Fruit fly (Drosophila melanogaster) whole organism, embryonic: ENCODE data around the gene CG1575.

ENCODE experiments used
- B-H2 ChIP-seq: fragments of 200-800 bp; sonication (Bioruptor generic); optimal IDR thresholded peaks from 2 replicates; lab custom pipeline; 2018; ENCODE audit warnings: missing biosample characterization, mild to moderate bottlenecking, missing genetic modification characterization
- Bgb ChIP-seq: fragments of 200-800 bp; sonication (Bioruptor generic); IDR thresholded peaks from 2 replicates; pipeline ENCODE4 v1.3.6; 2022; ENCODE audit warnings: missing biosample characterization, missing genetic modification characterization; ENCODE audit not compliant: partially characterized antibody
- CG10267 ChIP-seq: fragments of 200-800 bp; sonication (Bioruptor generic); optimal IDR thresholded peaks from 2 replicates; lab custom pipeline; 2018; ENCODE audit warnings: missing biosample characterization, mild to moderate bottlenecking, missing genetic modification characterization, moderate library complexity
- CG11085 ChIP-seq: fragments of 200-800 bp; sonication (Bioruptor generic); IDR thresholded peaks from 2 replicates; pipeline ENCODE4 v1.3.6; 2022; ENCODE audit warnings: missing biosample characterization, missing genetic modification characterization
- CG11456 ChIP-seq: fragments of 200-800 bp; sonication (Bioruptor generic); IDR thresholded peaks from 3 replicates; pipeline ENCODE4 v1.3.6; 2022; ENCODE audit warnings: missing biosample characterization, missing genetic modification characterization
- CG11560 ChIP-seq: fragments of 200-800 bp; sonication (Bioruptor generic); IDR thresholded peaks from 3 replicates; pipeline ENCODE4 v1.3.6; 2022; ENCODE audit warnings: missing biosample characterization, missing genetic modification characterization
- CG11695 ChIP-seq: fragments of 200-800 bp; sonication (Bioruptor generic); IDR thresholded peaks from 3 replicates; pipeline ENCODE4 v1.3.6; 2022; ENCODE audit warnings: missing biosample characterization, missing genetic modification characterization
- CG12744 ChIP-seq: fragments of 200-800 bp; sonication (Bioruptor generic); optimal IDR thresholded peaks from 2 replicates; lab custom pipeline; 2016; ENCODE audit warnings: missing biosample characterization, missing genetic modification characterization
- CG12942 ChIP-seq: fragments of 200-800 bp; sonication (Bioruptor generic); optimal IDR thresholded peaks from 3 replicates; lab custom pipeline; 2016; ENCODE audit warnings: missing biosample characterization, missing genetic modification characterization
- CG13296 ChIP-seq: fragments of 200-800 bp; sonication (Bioruptor generic); optimal IDR thresholded peaks from 3 replicates; lab custom pipeline; 2018; ENCODE audit warnings: missing biosample characterization, mild to moderate bottlenecking, missing genetic modification characterization
- CG14667 ChIP-seq: fragments of 200-800 bp; sonication (Bioruptor generic); IDR thresholded peaks from 2 replicates; pipeline ENCODE4 v1.3.6; 2022; ENCODE audit warnings: missing biosample characterization, missing genetic modification characterization
- CG1529 ChIP-seq: fragments of 200-800 bp; sonication (Bioruptor generic); optimal IDR thresholded peaks from 3 replicates; lab custom pipeline; 2018; ENCODE audit warnings: missing biosample characterization, missing genetic modification characterization
- CG15514 ChIP-seq: fragments of 200-800 bp; sonication (Bioruptor generic); optimal IDR thresholded peaks from 3 replicates; lab custom pipeline; 2017; ENCODE audit warnings: missing biosample characterization, missing genetic modification characterization, mild to moderate bottlenecking, moderate library complexity, missing genetic modification reagents
- CG17912 ChIP-seq: fragments of 200-800 bp; sonication (Bioruptor generic); optimal IDR thresholded peaks from 2 replicates; lab custom pipeline; 2018; ENCODE audit warnings: missing biosample characterization, mild to moderate bottlenecking, missing genetic modification characterization
- CG2120 ChIP-seq: fragments of 200-800 bp; sonication (Bioruptor generic); optimal IDR thresholded peaks from 3 replicates; lab custom pipeline; 2016; ENCODE audit warnings: missing biosample characterization, missing genetic modification characterization
- CG3726 ChIP-seq: fragments of 200-800 bp; sonication (Bioruptor generic); IDR thresholded peaks from 3 replicates; pipeline ENCODE4, ENCODE4 v1.3.6; 2022; ENCODE audit warnings: missing biosample characterization, missing genetic modification characterization
- CG4854 ChIP-seq: fragments of 200-800 bp; sonication (Bioruptor generic); optimal IDR thresholded peaks from 2 replicates; lab custom pipeline; 2016; ENCODE audit warnings: missing biosample characterization, missing genetic modification characterization, inconsistent platforms
- CG5180 ChIP-seq: fragments of 200-800 bp; sonication (Bioruptor generic); optimal IDR thresholded peaks from 3 replicates; lab custom pipeline; 2017; ENCODE audit warnings: missing biosample characterization, missing genetic modification characterization, mild to moderate bottlenecking, moderate library complexity, missing genetic modification reagents
- CG7745 ChIP-seq: fragments of 200-800 bp; sonication (Bioruptor generic); optimal IDR thresholded peaks from 2 replicates; lab custom pipeline; 2018; ENCODE audit warnings: missing biosample characterization, mild to moderate bottlenecking, missing genetic modification characterization, moderate library complexity
- CG8089 ChIP-seq: fragments of 200-800 bp; sonication (Bioruptor generic); optimal IDR thresholded peaks from 3 replicates; lab custom pipeline; 2016; ENCODE audit warnings: missing biosample characterization, missing genetic modification characterization
- CG9797 ChIP-seq: fragments of 200-800 bp; sonication (Bioruptor generic); optimal IDR thresholded peaks from 3 replicates; lab custom pipeline; 2018; ENCODE audit warnings: missing biosample characterization, mild to moderate bottlenecking, missing genetic modification characterization
- CG9876 ChIP-seq: fragments of 200-800 bp; sonication (Bioruptor generic); optimal IDR thresholded peaks from 2 replicates; lab custom pipeline; 2016; ENCODE audit warnings: missing biosample characterization, missing genetic modification characterization
- CTCF ChIP-seq: fragments of 200-800 bp; sonication (Bioruptor generic); optimal IDR thresholded peaks from 2 replicates; lab custom pipeline; 2017; ENCODE audit warnings: missing biosample characterization, mild to moderate bottlenecking, missing genetic modification characterization, moderate library complexity
- Camta ChIP-seq: fragments of 200-800 bp; sonication (Bioruptor generic); optimal IDR thresholded peaks from 2 replicates; lab custom pipeline; 2016; ENCODE audit warnings: missing biosample characterization, missing genetic modification characterization
- D19B ChIP-seq: fragments of 200-800 bp; sonication (Bioruptor generic); optimal IDR thresholded peaks from 2 replicates; lab custom pipeline; 2017; ENCODE audit warnings: missing biosample characterization, mild to moderate bottlenecking, missing genetic modification characterization
- Dbx ChIP-seq: fragments of 200-800 bp; sonication (Bioruptor generic); IDR thresholded peaks from 3 replicates; pipeline ENCODE4 v1.3.6; 2022; ENCODE audit warnings: missing biosample characterization, missing genetic modification characterization
- Doc3 ChIP-seq: fragments of 200-800 bp; sonication (Bioruptor generic); IDR thresholded peaks from 3 replicates; pipeline ENCODE4 v1.3.6; 2022; ENCODE audit warnings: missing biosample characterization, missing genetic modification characterization; ENCODE audit not compliant: partially characterized antibody
- Drgx ChIP-seq: fragments of 200-800 bp; sonication (Bioruptor generic); IDR thresholded peaks from 2 replicates; pipeline ENCODE4 v1.3.6; 2022; ENCODE audit warnings: missing biosample characterization, missing genetic modification characterization
- Ets65A ChIP-seq: fragments of 200-800 bp; sonication (Bioruptor generic); peaks from one replicate; lab custom pipeline; 2016; ENCODE audit warnings: missing biosample characterization, missing genetic modification characterization
- Gug ChIP-seq: fragments of 200-800 bp; sonication (Bioruptor generic); IDR thresholded peaks from 4 replicates; pipeline ENCODE4 v1.3.6; 2022; ENCODE audit warnings: missing biosample characterization, missing genetic modification characterization
- HLH4C ChIP-seq: fragments of 200-800 bp; sonication (Bioruptor generic); IDR thresholded peaks from 3 replicates; pipeline ENCODE4 v1.3.6; 2022; ENCODE audit warnings: missing biosample characterization, missing genetic modification characterization; ENCODE audit not compliant: partially characterized antibody
- Hmr ChIP-seq: fragments of 200-800 bp; sonication (Bioruptor generic); optimal IDR thresholded peaks from 3 replicates; lab custom pipeline; 2017; ENCODE audit warnings: mild to moderate bottlenecking, missing biosample characterization, missing genetic modification reagents, missing genetic modification characterization
- Nf-YA ChIP-seq: fragments of 200-800 bp; sonication (Bioruptor generic); IDR thresholded peaks from 2 replicates; pipeline ENCODE4 v1.3.6; 2022; ENCODE audit warnings: missing biosample characterization, missing genetic modification characterization
- NfI ChIP-seq: fragments of 200-800 bp; sonication (Bioruptor generic); optimal IDR thresholded peaks from 3 replicates; lab custom pipeline; 2018; ENCODE audit warnings: missing biosample characterization, mild to moderate bottlenecking, missing genetic modification characterization, moderate library complexity
- Rfx ChIP-seq: fragments of 200-800 bp; sonication (Bioruptor generic); IDR thresholded peaks from 2 replicates; pipeline ENCODE4 v1.3.6; 2022; ENCODE audit warnings: missing biosample characterization, missing genetic modification characterization
- Ssrp ChIP-seq: fragments of 200-800 bp; sonication (Bioruptor generic); optimal IDR thresholded peaks from 2 replicates; lab custom pipeline; 2018; ENCODE audit warnings: missing biosample characterization, mild to moderate bottlenecking, missing genetic modification characterization, moderate library complexity
- ara ChIP-seq: fragments of 200-800 bp; sonication (Bioruptor generic); IDR thresholded peaks from 2 replicates; pipeline ENCODE4 v1.3.6; 2022; ENCODE audit warnings: missing biosample characterization, missing genetic modification characterization
- ato ChIP-seq: fragments of 200-800 bp; sonication (Bioruptor generic); IDR thresholded peaks from 2 replicates; pipeline ENCODE4 v1.3.6; 2022; ENCODE audit warnings: missing biosample characterization, missing genetic modification characterization; ENCODE audit not compliant: partially characterized antibody
- btn ChIP-seq: fragments of 200-800 bp; sonication (Bioruptor generic); optimal IDR thresholded peaks from 2 replicates; lab custom pipeline; 2016; ENCODE audit warnings: missing biosample characterization, missing genetic modification characterization
- crol ChIP-seq: fragments of 200-800 bp; sonication (Bioruptor generic); IDR thresholded peaks from 2 replicates; pipeline ENCODE4 v1.3.6; 2022; ENCODE audit warnings: missing biosample characterization, missing genetic modification characterization
- danr ChIP-seq: fragments of 200-800 bp; sonication (Bioruptor generic); IDR thresholded peaks from 2 replicates; pipeline ENCODE4 v1.3.6; 2022; ENCODE audit warnings: missing biosample characterization, missing genetic modification characterization
- maf-S ChIP-seq: fragments of 200-800 bp; sonication (Bioruptor generic); optimal IDR thresholded peaks from 2 replicates; lab custom pipeline; 2016; ENCODE audit warnings: missing biosample characterization, missing genetic modification characterization
- pho ChIP-seq: fragments of 200-800 bp; sonication (Bioruptor generic); optimal IDR thresholded peaks from 2 replicates; lab custom pipeline; 2016; ENCODE audit warnings: missing biosample characterization, missing genetic modification characterization
- psq ChIP-seq: fragments of 200-800 bp; sonication (Bioruptor generic); optimal IDR thresholded peaks from 2 replicates; lab custom pipeline; 2017; ENCODE audit warnings: missing biosample characterization, missing genetic modification characterization
- rib ChIP-seq: fragments of 200-800 bp; sonication (Bioruptor generic); IDR thresholded peaks from 2 replicates; pipeline ENCODE4 v1.3.6; 2022; ENCODE audit warnings: missing biosample characterization, missing genetic modification characterization
- run ChIP-seq: fragments of 200-800 bp; sonication (Bioruptor generic); optimal IDR thresholded peaks from 3 replicates; lab custom pipeline; 2018; ENCODE audit warnings: missing biosample characterization, mild to moderate bottlenecking, missing genetic modification characterization
- sens-2 ChIP-seq: fragments of 200-800 bp; sonication (Bioruptor generic); IDR thresholded peaks from 2 replicates; pipeline ENCODE4 v1.3.6; 2022; ENCODE audit warnings: missing biosample characterization, missing genetic modification characterization
- trh ChIP-seq: fragments of 200-800 bp; sonication (Bioruptor generic); optimal IDR thresholded peaks from 2 replicates; lab custom pipeline; 2016; ENCODE audit warnings: missing biosample characterization, missing genetic modification characterization
- twi ChIP-seq: fragments of 200-800 bp; optimal IDR thresholded peaks from 2 replicates; lab custom pipeline; 2019; ENCODE audit warnings: missing biosample characterization, mild to moderate bottlenecking, missing genetic modification characterization, moderate library complexity
- tx ChIP-seq: fragments of 200-800 bp; sonication (Bioruptor generic); optimal IDR thresholded peaks from 2 replicates; lab custom pipeline; 2016; ENCODE audit warnings: missing biosample characterization, missing genetic modification characterization
- wdn ChIP-seq: fragments of 200-800 bp; sonication (Bioruptor generic); IDR thresholded peaks from 2 replicates; pipeline ENCODE4 v1.3.6; 2022; ENCODE audit warnings: missing biosample characterization, missing genetic modification characterization
- zfh1 ChIP-seq: fragments of 200-800 bp; sonication (Bioruptor generic); IDR thresholded peaks from 3 replicates; pipeline ENCODE4 v1.3.6; 2022; ENCODE audit warnings: missing biosample characterization, missing genetic modification characterization

CG1575 gene

DNA sequence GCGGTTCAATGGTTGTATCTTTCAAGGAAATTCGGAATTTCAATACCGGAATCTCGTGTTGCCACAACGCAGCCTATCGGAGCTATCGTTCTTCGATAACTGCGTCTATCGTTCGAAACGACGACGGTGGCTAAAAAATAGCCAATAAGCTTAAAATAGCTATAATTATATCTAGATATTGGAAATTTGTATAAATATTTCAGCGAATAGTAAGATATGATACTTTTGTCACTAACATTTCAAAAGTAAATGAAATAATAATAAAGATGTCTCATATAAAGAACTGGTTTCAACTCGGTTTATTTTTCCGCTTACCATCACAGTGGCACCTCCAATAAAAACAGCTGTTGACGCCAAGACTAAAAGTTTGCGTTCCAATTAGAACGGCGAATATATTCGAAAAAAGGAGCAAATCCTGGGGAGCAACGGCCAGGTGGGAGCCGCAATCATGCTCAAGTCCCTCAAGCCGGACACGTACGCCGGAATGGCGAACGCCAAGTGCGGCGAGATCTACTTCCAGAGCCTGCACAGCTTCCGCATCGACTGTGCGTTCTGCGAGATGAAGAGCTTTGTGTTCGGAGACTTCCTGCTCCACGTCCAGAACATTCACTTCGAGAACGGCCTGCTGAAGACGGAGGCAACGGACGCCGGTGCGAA is 28.8 kb downstream of the CG1575 start, which contains the start of the genes alpha-PheRS and CG2129 (continued):
- no peak for TF ChIP-seq wdn
- no peak for TF ChIP-seq CG17912
- TF ChIP-seq Ets65A (GFP tag; lab: Kevin White, UChicago) = no peak
- TF ChIP-seq CG1529 (GFP tag; lab: Kevin White, UChicago) = no peak
- TF ChIP-seq run (tag; lab: Kevin White, UChicago) = no peak
- TF ChIP-seq CG9876 = no peak
- no peak for TF ChIP-seq CG5180 (GFP tag; lab: Kevin White, UChicago)
- peak; percentile 30 for TF ChIP-seq B-H2 (GFP tag; lab: Kevin White, UChicago)
- no peak for TF ChIP-seq ato (GFP tag; lab: Robert Waterston, UW)
- peak; percentile 23 for TF ChIP-seq pho (GFP tag; lab: Kevin White, UChicago)
- TF ChIP-seq CG12942 (GFP tag; lab: Kevin White, UChicago) = no peak
- TF ChIP-seq zfh1 = no peak
- TF ChIP-seq Camta (GFP tag; lab: Kevin White, UChicago) = no peak
- no peak for TF ChIP-seq CG7745 (tag; lab: Kevin White, UChicago)
- TF ChIP-seq D19B (GFP tag; lab: Kevin White, UChicago) = no peak
- no peak for TF ChIP-seq CG11695 (GFP tag; lab: Robert Waterston, UW)
- no peak for TF ChIP-seq CG11456 (GFP tag; lab: Robert Waterston, UW)
- no peak for TF ChIP-seq CG4854 (GFP tag; lab: Kevin White, UChicago)
- TF ChIP-seq CG8089 (GFP tag; lab: Kevin White, UChicago) = no peak
- no peak for TF ChIP-seq crol (GFP tag; lab: Robert Waterston, UW)
- TF ChIP-seq CG11560 = no peak
- no peak for TF ChIP-seq ara
- TF ChIP-seq CG3726 (GFP tag; lab: Robert Waterston, UW) = no peak
- peak; percentile 50 for TF ChIP-seq CG13296 (GFP tag; lab: Kevin White, UChicago)
- TF ChIP-seq maf-S (GFP tag; lab: Kevin White, UChicago) = no peak
- TF ChIP-seq rib (GFP tag; lab: Robert Waterston, UW) = no peak
- no peak for TF ChIP-seq sens-2
- TF ChIP-seq CTCF (GFP tag; lab: Kevin White, UChicago) = no peak
- no peak for TF ChIP-seq danr (GFP tag; lab: Robert Waterston, UW)
- TF ChIP-seq twi = no peak
- TF ChIP-seq NfI (GFP tag; lab: Kevin White, UChicago) = peak; percentile 18
- TF ChIP-seq CG2120 (GFP tag; lab: Kevin White, UChicago) = peak; percentile 84
- TF ChIP-seq CG15514 (GFP tag; lab: Kevin White, UChicago) = peak; percentile 96
- no peak for TF ChIP-seq CG12744 (GFP tag; lab: Kevin White, UChicago)
- TF ChIP-seq CG11085 = no peak
- peak; percentile 53 for TF ChIP-seq HLH4C (GFP tag; lab: Robert Waterston, UW)
- TF ChIP-seq Hmr (GFP tag; lab: Kevin White, UChicago) = no peak
- peak; percentile 46; the same call in 1 of the 2 replicates for TF ChIP-seq Rfx (GFP tag; lab: Robert Waterston, UW)
- TF ChIP-seq Bgb = 0 out of 2 replicates have a peak, but pooled peaks have one; percentile 18
- no peak for TF ChIP-seq Drgx (GFP tag; lab: Robert Waterston, UW)
- TF ChIP-seq CG10267 = peak; percentile 51
- no peak for TF ChIP-seq Dbx (GFP tag; lab: Robert Waterston, UW)
- no peak for TF ChIP-seq CG14667
- TF ChIP-seq trh (GFP tag; lab: Kevin White, UChicago) = no peak
- no peak for TF ChIP-seq psq (GFP tag; lab: Kevin White, UChicago)
- TF ChIP-seq Doc3 (GFP tag; lab: Robert Waterston, UW) = no peak
- TF ChIP-seq Ssrp (tag; lab: Kevin White, UChicago) = no peak
- TF ChIP-seq tx (GFP tag; lab: Kevin White, UChicago) = no peak
- no peak for TF ChIP-seq Gug (GFP tag; lab: Robert Waterston, UW)
- TF ChIP-seq btn (GFP tag; lab: Kevin White, UChicago) = no peak
- TF ChIP-seq Nf-YA = no peak
- peak; percentile 17 for TF ChIP-seq CG9797 (GFP tag; lab: Kevin White, UChicago)
